Worm (Caenorhabditis elegans) whole organism, midembryonic: ENCODE measurements around the gene Y47D3A.20.

Experiments used
- flt-1 ChIP-seq: fragments of 200-800 bp; sonication (Bioruptor generic); IDR thresholded peaks from 2 replicates; pipeline ENCODE4 v1.3.6; 2022; ENCODE audit warnings: missing genetic modification characterization, missing compliant biosample characterization
- klf-2 ChIP-seq: fragments of 200-800 bp; sonication (Bioruptor generic); conservative IDR thresholded peaks from 2 replicates; pipeline ENCODE4 v1.3.6; 2022; ENCODE audit warnings: missing genetic modification reagents, missing genetic modification characterization, missing compliant biosample characterization

- TF ChIP-seq flt-1 (no peak), klf-2 (GFP tag; lab: Robert Waterston, UW) (no peak)
These were observed 31.4 kb upstream of the Y47D3A.20 start for ce11 chrIII:11243421-11243820.
